Fruit fly (Drosophila melanogaster): ENCODE results near the gene CG1578.
A peak's percentile ranks its signal among the peaks of the same experiment; 100 is the strongest.

Gene CG1578

dm6 chrX:11818047-11818766 is 1.9 kb upstream of the CG1578 start (continued):
- peak; percentile 79 for TF ChIP-seq rib (GFP tag; IDR thresholded peaks at IDR 0.05)
- TF ChIP-seq CG11696 (GFP tag; IDR thresholded peaks at IDR 0.05), result peak; percentile 84
- peak; percentile 83 for TF ChIP-seq Dbx (GFP tag; IDR thresholded peaks at IDR 0.05)
- peak; percentile 90 for TF ChIP-seq CG13296 (GFP tag; optimal IDR thresholded peaks at IDR 0.05)
- TF ChIP-seq grn (GFP tag; optimal IDR thresholded peaks at IDR 0.05), result peak; percentile 69
- peak; percentile 95 for TF ChIP-seq CG7839 (tag; optimal IDR thresholded peaks at IDR 0.05)
- TF ChIP-seq CG10431 (GFP tag; optimal IDR thresholded peaks at IDR 0.05), result peak; percentile 66
- peak; percentile 96 for TF ChIP-seq Side (GFP tag; optimal IDR thresholded peaks at IDR 0.05)
- peak; percentile 86 for TF ChIP-seq dimm (GFP tag; IDR thresholded peaks at IDR 0.05)
- peak; percentile 93 for TF ChIP-seq CoRest (tag; optimal IDR thresholded peaks at IDR 0.05)
- no peak for TF ChIP-seq CG42726 (GFP tag; IDR thresholded peaks at IDR 0.05; ENCODE audit: partially characterized antibody)
- TF ChIP-seq CG5180 (GFP tag; optimal IDR thresholded peaks at IDR 0.05), result peak; percentile 80
- peak; percentile 92 for TF ChIP-seq Meics (GFP tag; optimal IDR thresholded peaks at IDR 0.05)
- peak; percentile 89 for TF ChIP-seq Gug (GFP tag; IDR thresholded peaks at IDR 0.05)
- peak; percentile 49 for TF ChIP-seq pros (GFP tag; optimal IDR thresholded peaks at IDR 0.05)
- TF ChIP-seq Hand (GFP tag; optimal IDR thresholded peaks at IDR 0.05), result peak; percentile 84
- TF ChIP-seq E2f1 (GFP tag; IDR thresholded peaks at IDR 0.05), result peak; percentile 93
- TF ChIP-seq HLH3B (GFP tag; IDR thresholded peaks at IDR 0.05), result peak; percentile 96
- peak; percentile 42; the same call in 1 of the 3 replicates for TF ChIP-seq vnd (GFP tag; IDR thresholded peaks at IDR 0.05; ENCODE audit: partially characterized antibody)
- peak; percentile 76 for TF ChIP-seq CG7271 (tag; optimal IDR thresholded peaks at IDR 0.05)
- TF ChIP-seq klu (GFP tag; IDR thresholded peaks at IDR 0.05), result peak; percentile 82
- peak; percentile 92 for TF ChIP-seq CG6254 (GFP tag; optimal IDR thresholded peaks at IDR 0.05)
- peak; percentile 91 for TF ChIP-seq CG5245 (GFP tag; optimal IDR thresholded peaks at IDR 0.05)
- peak; percentile 95 for TF ChIP-seq ATbp (GFP tag; optimal IDR thresholded peaks at IDR 0.05)
- TF ChIP-seq en (GFP tag; optimal IDR thresholded peaks at IDR 0.05), result peak; percentile 93
- peak; percentile 90 for TF ChIP-seq Nf-YA (GFP tag; IDR thresholded peaks at IDR 0.05)
- TF ChIP-seq CG8478 (optimal IDR thresholded peaks at IDR 0.05), result no peak
- peak; percentile 93 for TF ChIP-seq pnt (GFP tag; optimal IDR thresholded peaks at IDR 0.05)
- peak; percentile 93 to 97 for TF ChIP-seq bsh (GFP tag; optimal IDR thresholded peaks at IDR 0.05)
- TF ChIP-seq CG4820 (GFP tag; optimal IDR thresholded peaks at IDR 0.05), result peak; percentile 94
- peak; percentile 93 for TF ChIP-seq Six4 (GFP tag; optimal IDR thresholded peaks at IDR 0.05)
- TF ChIP-seq ro (GFP tag; IDR thresholded peaks at IDR 0.05), result peak; percentile 79
- TF ChIP-seq mld (GFP tag; IDR thresholded peaks at IDR 0.05; ENCODE audit: partially characterized antibody), result no peak
- peak; percentile 95 for TF ChIP-seq az2 (GFP tag; optimal IDR thresholded peaks at IDR 0.05)
- TF ChIP-seq CG1529 (GFP tag; optimal IDR thresholded peaks at IDR 0.05), result peak; percentile 92
- TF ChIP-seq CG32532 (GFP tag; IDR thresholded peaks at IDR 0.05), result peak; percentile 93
- peak; percentile 78 for TF ChIP-seq CG8359 (GFP tag; optimal IDR thresholded peaks at IDR 0.05; ENCODE audit: borderline replicate concordance)
- TF ChIP-seq CG8388 (GFP tag; optimal IDR thresholded peaks at IDR 0.05), result peak; percentile 98
- TF ChIP-seq CG12071 (GFP tag; optimal IDR thresholded peaks at IDR 0.05), result peak; percentile 94
- peak; percentile 91 for TF ChIP-seq HHEX (GFP tag; optimal IDR thresholded peaks at IDR 0.05)
- TF ChIP-seq CG10959 (GFP tag; IDR thresholded peaks at IDR 0.05), result peak; percentile 93
- peak; percentile 87 for TF ChIP-seq bowl (GFP tag; IDR thresholded peaks at IDR 0.05)
- TF ChIP-seq D19B (GFP tag; optimal IDR thresholded peaks at IDR 0.05), result peak; percentile 68
- peak; percentile 86 for TF ChIP-seq CG10462 (GFP tag; optimal IDR thresholded peaks at IDR 0.05)
- peak; percentile 95 for TF ChIP-seq shn (GFP tag; optimal IDR thresholded peaks at IDR 0.05)
- TF ChIP-seq tx (GFP tag; optimal IDR thresholded peaks at IDR 0.05), result peak; percentile 95
- TF ChIP-seq eyg (GFP tag; optimal IDR thresholded peaks at IDR 0.05), result peak; percentile 89
- TF ChIP-seq CG7745 (tag; optimal IDR thresholded peaks at IDR 0.05), result peak; percentile 63
- TF ChIP-seq CG6683 (GFP tag; optimal IDR thresholded peaks at IDR 0.05), result peak; percentile 79

Measured in whole organism, embryonic.